Fruit fly (Drosophila melanogaster) whole organism, embryonic: ENCODE measurements around the gene cindr.

Experiments used
- Abd-B ChIP-seq: fragments of 200-800 bp; sonication (Bioruptor generic); optimal IDR thresholded peaks from 2 replicates; lab custom pipeline; 2018; ENCODE audit warnings: missing biosample characterization, mild to moderate bottlenecking, missing genetic modification characterization, moderate library complexity
- Bdp1 ChIP-seq: fragments of 200-800 bp; sonication (Bioruptor generic); optimal IDR thresholded peaks from 3 replicates; lab custom pipeline; 2016; ENCODE audit warnings: missing biosample characterization, missing genetic modification characterization
- CG11560 ChIP-seq: fragments of 200-800 bp; sonication (Bioruptor generic); IDR thresholded peaks from 3 replicates; pipeline ENCODE4 v1.3.6; 2022; ENCODE audit warnings: missing biosample characterization, missing genetic modification characterization
- CG11723 ChIP-seq: fragments of 200-800 bp; sonication (Bioruptor generic); optimal IDR thresholded peaks from 2 replicates; lab custom pipeline; 2017; ENCODE audit warnings: missing biosample characterization, mild to moderate bottlenecking, missing genetic modification characterization
- CG12299 ChIP-seq: fragments of 200-800 bp; sonication (Bioruptor generic); optimal IDR thresholded peaks from 2 replicates; lab custom pipeline; 2018; ENCODE audit warnings: missing biosample characterization, mild to moderate bottlenecking, missing genetic modification characterization
- CG15269 ChIP-seq: fragments of 200-800 bp; sonication (Bioruptor generic); optimal IDR thresholded peaks from 2 replicates; lab custom pipeline; 2018; ENCODE audit warnings: missing biosample characterization, mild to moderate bottlenecking, missing genetic modification characterization, moderate library complexity
- CG17359 ChIP-seq: fragments of 200-800 bp; sonication (Bioruptor generic); optimal IDR thresholded peaks from 3 replicates; lab custom pipeline; 2018; ENCODE audit warnings: missing biosample characterization, mild to moderate bottlenecking, missing genetic modification characterization, moderate library complexity
- CG17385 ChIP-seq: fragments of 200-800 bp; sonication (Bioruptor generic); optimal IDR thresholded peaks from 3 replicates; lab custom pipeline; 2018; ENCODE audit warnings: missing biosample characterization, mild to moderate bottlenecking, missing genetic modification characterization
- CG17568 ChIP-seq: fragments of 200-800 bp; sonication (Bioruptor generic); optimal IDR thresholded peaks from 2 replicates; lab custom pipeline; 2018; ENCODE audit warnings: missing biosample characterization, mild to moderate bottlenecking, missing genetic modification characterization, moderate library complexity
- CG30020 ChIP-seq: fragments of 200-800 bp; optimal IDR thresholded peaks from 2 replicates; lab custom pipeline; 2019; ENCODE audit warnings: missing biosample characterization, mild to moderate bottlenecking, missing genetic modification characterization, moderate library complexity
- CG30431 ChIP-seq: fragments of 200-800 bp; sonication (Bioruptor generic); optimal IDR thresholded peaks from 2 replicates; lab custom pipeline; 2017; ENCODE audit warnings: missing biosample characterization, missing genetic modification characterization
- CG3726 ChIP-seq: fragments of 200-800 bp; sonication (Bioruptor generic); IDR thresholded peaks from 3 replicates; pipeline ENCODE4, ENCODE4 v1.3.6; 2022; ENCODE audit warnings: missing biosample characterization, missing genetic modification characterization
- CG4730 ChIP-seq: fragments of 200-800 bp; sonication (Bioruptor generic); IDR thresholded peaks from 2 replicates; pipeline ENCODE4 v1.3.6; 2022; ENCODE audit warnings: missing biosample characterization, missing genetic modification characterization
- CG6175 ChIP-seq: fragments of 200-800 bp; sonication (Bioruptor generic); IDR thresholded peaks from 3 replicates; pipeline ENCODE4 v1.3.6; 2022; ENCODE audit warnings: missing biosample characterization, missing genetic modification characterization
- CG7745 ChIP-seq: fragments of 200-800 bp; sonication (Bioruptor generic); optimal IDR thresholded peaks from 2 replicates; lab custom pipeline; 2018; ENCODE audit warnings: missing biosample characterization, mild to moderate bottlenecking, missing genetic modification characterization, moderate library complexity
- CG7987 ChIP-seq: fragments of 200-800 bp; sonication (Bioruptor generic); optimal IDR thresholded peaks from 2 replicates; lab custom pipeline; 2018; ENCODE audit warnings: missing biosample characterization, mild to moderate bottlenecking, missing genetic modification characterization, moderate library complexity
- CG8944 ChIP-seq: fragments of 200-800 bp; sonication (Bioruptor generic); optimal IDR thresholded peaks from 3 replicates; lab custom pipeline; 2016; ENCODE audit warnings: missing biosample characterization, missing genetic modification characterization
- Camta ChIP-seq: fragments of 200-800 bp; sonication (Bioruptor generic); optimal IDR thresholded peaks from 2 replicates; lab custom pipeline; 2016; ENCODE audit warnings: missing biosample characterization, missing genetic modification characterization
- D19B ChIP-seq: fragments of 200-800 bp; sonication (Bioruptor generic); optimal IDR thresholded peaks from 2 replicates; lab custom pipeline; 2017; ENCODE audit warnings: missing biosample characterization, mild to moderate bottlenecking, missing genetic modification characterization
- Dbx ChIP-seq: fragments of 200-800 bp; sonication (Bioruptor generic); IDR thresholded peaks from 3 replicates; pipeline ENCODE4 v1.3.6; 2022; ENCODE audit warnings: missing biosample characterization, missing genetic modification characterization
- Ets97D ChIP-seq: fragments of 200-800 bp; sonication (Bioruptor generic); optimal IDR thresholded peaks from 3 replicates; lab custom pipeline; 2016; ENCODE audit warnings: missing biosample characterization, missing genetic modification characterization
- HLH4C ChIP-seq: fragments of 200-800 bp; sonication (Bioruptor generic); IDR thresholded peaks from 3 replicates; pipeline ENCODE4 v1.3.6; 2022; ENCODE audit warnings: missing biosample characterization, missing genetic modification characterization; ENCODE audit not compliant: partially characterized antibody
- HmgD ChIP-seq: fragments of 200-800 bp; sonication (Bioruptor generic); optimal IDR thresholded peaks from 3 replicates; lab custom pipeline; 2016; ENCODE audit warnings: missing biosample characterization, missing genetic modification characterization
- Hmr ChIP-seq: fragments of 200-800 bp; sonication (Bioruptor generic); optimal IDR thresholded peaks from 3 replicates; lab custom pipeline; 2017; ENCODE audit warnings: mild to moderate bottlenecking, missing biosample characterization, missing genetic modification reagents, missing genetic modification characterization
- Jarid2 ChIP-seq: fragments of 200-800 bp; sonication (Bioruptor generic); optimal IDR thresholded peaks from 3 replicates; lab custom pipeline; 2017; ENCODE audit warnings: mild to moderate bottlenecking, missing biosample characterization, missing genetic modification reagents, missing genetic modification characterization
- Lim3 ChIP-seq: fragments of 200-800 bp; sonication (Bioruptor generic); IDR thresholded peaks from 2 replicates; pipeline ENCODE4 v1.3.6; 2022; ENCODE audit warnings: missing biosample characterization, missing genetic modification characterization
- MTF-1 ChIP-seq: fragments of 200-800 bp; sonication (Bioruptor generic); optimal IDR thresholded peaks from 2 replicates; lab custom pipeline; 2018; ENCODE audit warnings: missing biosample characterization, mild to moderate bottlenecking, missing genetic modification characterization, borderline replicate concordance
- Med ChIP-seq: fragments of 200-800 bp; sonication (Bioruptor generic); peaks from one replicate; lab custom pipeline; 2016; ENCODE audit warnings: missing biosample characterization, missing genetic modification characterization, mild to moderate bottlenecking, inconsistent platforms, moderate library complexity
- NC2α ChIP-seq: fragments of 200-800 bp; sonication (Bioruptor generic); optimal IDR thresholded peaks from 2 replicates; lab custom pipeline; 2016; ENCODE audit warnings: missing biosample characterization, missing genetic modification characterization
- Oli ChIP-seq: fragments of 200-800 bp; sonication (Bioruptor generic); optimal IDR thresholded peaks from 2 replicates; lab custom pipeline; 2018; ENCODE audit warnings: missing biosample characterization, mild to moderate bottlenecking, missing genetic modification characterization, moderate library complexity
- Optix ChIP-seq: fragments of 200-800 bp; sonication (Bioruptor generic); IDR thresholded peaks from 3 replicates; pipeline ENCODE4 v1.3.6; 2022; ENCODE audit warnings: missing biosample characterization, missing genetic modification characterization
- Sry-β ChIP-seq: fragments of 200-800 bp; sonication (Bioruptor generic); optimal IDR thresholded peaks from 2 replicates; lab custom pipeline; 2018; ENCODE audit warnings: missing biosample characterization, mild to moderate bottlenecking, missing genetic modification characterization, moderate library complexity
- Ssrp ChIP-seq: fragments of 200-800 bp; sonication (Bioruptor generic); optimal IDR thresholded peaks from 2 replicates; lab custom pipeline; 2018; ENCODE audit warnings: missing biosample characterization, mild to moderate bottlenecking, missing genetic modification characterization, moderate library complexity
- Stat92E ChIP-seq, 3 experiments: fragments of >200 bp in 2 of 3; fragments of 200-800 bp in 1 of 3; sonication (Bioruptor generic) in 1 of 3; optimal IDR thresholded peaks; 2 replicates each; lab custom pipeline; 2017 to 2019; ENCODE audit warnings: missing biosample characterization in 3 of 3, missing genetic modification characterization in 3 of 3, mild to moderate bottlenecking in 1 of 3, moderate library complexity in 1 of 3
- TFAM ChIP-seq: fragments of 200-800 bp; sonication (Bioruptor generic); optimal IDR thresholded peaks from 2 replicates; lab custom pipeline; 2017; ENCODE audit warnings: missing biosample characterization, missing genetic modification characterization, inconsistent platforms
- btn ChIP-seq: fragments of 200-800 bp; sonication (Bioruptor generic); optimal IDR thresholded peaks from 2 replicates; lab custom pipeline; 2016; ENCODE audit warnings: missing biosample characterization, missing genetic modification characterization
- cas ChIP-seq: fragments of 200-800 bp; sonication (Bioruptor generic); IDR thresholded peaks from 2 replicates; pipeline ENCODE4 v1.3.6; 2022; ENCODE audit warnings: missing biosample characterization, missing genetic modification characterization
- corto ChIP-seq: fragments of 200-800 bp; sonication (Bioruptor generic); optimal IDR thresholded peaks from 2 replicates; lab custom pipeline; 2016; ENCODE audit warnings: missing biosample characterization, mild to moderate bottlenecking, missing genetic modification characterization, moderate library complexity
- emc ChIP-seq: fragments of 200-800 bp; sonication (Bioruptor generic); optimal IDR thresholded peaks from 2 replicates; lab custom pipeline; 2016; ENCODE audit warnings: missing biosample characterization, missing genetic modification characterization
- ems ChIP-seq: fragments of 200-800 bp; sonication (Bioruptor generic); optimal IDR thresholded peaks from 3 replicates; lab custom pipeline; 2016; ENCODE audit warnings: missing biosample characterization, missing genetic modification characterization
- gcm ChIP-seq: fragments of 200-800 bp; sonication (Bioruptor generic); optimal IDR thresholded peaks from 2 replicates; lab custom pipeline; 2019; ENCODE audit warnings: missing biosample characterization, mild to moderate bottlenecking, missing genetic modification characterization, moderate library complexity
- ham ChIP-seq: fragments of 200-800 bp; sonication (Bioruptor generic); IDR thresholded peaks from 2 replicates; pipeline ENCODE4 v1.3.6; 2022; ENCODE audit warnings: missing biosample characterization, missing genetic modification characterization
- jing ChIP-seq: fragments of 200-800 bp; sonication (Bioruptor generic); optimal IDR thresholded peaks from 2 replicates; lab custom pipeline; 2018; ENCODE audit warnings: missing biosample characterization, mild to moderate bottlenecking, missing genetic modification characterization
- oc ChIP-seq: fragments of 200-800 bp; sonication (Bioruptor generic); optimal IDR thresholded peaks from 2 replicates; lab custom pipeline; 2018; ENCODE audit warnings: missing biosample characterization, mild to moderate bottlenecking, missing genetic modification characterization, moderate library complexity
- ro ChIP-seq: fragments of 200-800 bp; sonication (Bioruptor generic); IDR thresholded peaks from 2 replicates; pipeline ENCODE4 v1.3.6; 2022; ENCODE audit warnings: missing biosample characterization, missing genetic modification characterization
- tgo ChIP-seq: fragments of 200-800 bp; sonication (Bioruptor generic); IDR thresholded peaks from 3 replicates; pipeline ENCODE4 v1.3.6; 2022; ENCODE audit warnings: missing biosample characterization, missing genetic modification characterization
- tll ChIP-seq, 2 experiments: fragments of 200-800 bp in 1 of 2; fragments of >200 bp in 1 of 2; sonication (Bioruptor generic) in 1 of 2; optimal IDR thresholded peaks; 2 replicates each; lab custom pipeline; 2017 to 2019; ENCODE audit warnings: missing biosample characterization in 2 of 2, missing genetic modification characterization in 2 of 2, mild to moderate bottlenecking in 1 of 2, moderate library complexity in 1 of 2
- twi ChIP-seq: fragments of 200-800 bp; optimal IDR thresholded peaks from 2 replicates; lab custom pipeline; 2019; ENCODE audit warnings: missing biosample characterization, mild to moderate bottlenecking, missing genetic modification characterization, moderate library complexity
- usp ChIP-seq: fragments of >200 bp; optimal IDR thresholded peaks from 2 replicates; lab custom pipeline; 2017; ENCODE audit warnings: missing biosample characterization, missing genetic modification characterization
- yki ChIP-seq: fragments of >200 bp; optimal IDR thresholded peaks from 3 replicates; lab custom pipeline; 2018

Gene cindr

DNA sequence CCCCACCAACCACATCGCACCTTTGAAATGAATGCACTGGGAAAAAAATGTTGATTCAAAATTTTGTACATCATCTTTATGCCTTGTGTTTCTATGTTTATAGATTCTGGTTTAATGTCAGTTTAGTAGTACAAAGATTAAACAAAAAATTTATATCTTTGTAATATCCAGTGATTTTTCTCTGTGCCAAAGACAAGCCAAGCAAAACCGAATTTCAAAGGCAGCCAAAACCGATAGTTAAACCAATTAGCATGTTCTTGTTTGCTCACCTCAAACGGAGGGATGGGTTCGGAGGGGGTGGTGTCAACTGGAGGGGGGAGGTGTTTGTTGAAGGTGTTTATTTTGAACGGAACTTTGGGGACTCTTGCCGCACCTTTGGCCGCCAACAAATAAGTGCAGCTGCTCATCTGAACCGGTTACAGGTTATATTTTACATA lies 5.5 kb downstream of the cindr start (continued):
- TF ChIP-seq twi (tag; lab: Kevin White, UChicago) (peak; percentile 45), TFAM (peak; percentile 59), CG11560 (tag; lab: Robert Waterston, UW) (peak; percentile 61; the same call in 1 of the 3 replicates), NC2α (GFP tag; lab: Kevin White, UChicago) (peak; percentile 61), CG17359 (peak; percentile 95), Stat92E (GFP tag; optimal IDR thresholded peaks at IDR 0.05; lab: Kevin White, UChicago) (peak in 1 of 3 experiments; percentile 35), D19B (GFP tag; lab: Kevin White, UChicago) (peak; percentile 22), tgo (peak; percentile 89), usp (GFP tag; lab: Kevin White, UChicago) (no peak), CG15269 (tag; lab: Kevin White, UChicago) (peak; percentile 87), CG11723 (GFP tag; lab: Kevin White, UChicago) (peak; percentile 76), oc (peak; percentile 85), Oli (peak; percentile 86), ham (GFP tag; lab: Robert Waterston, UW) (no peak), CG12299 (tag; lab: Kevin White, UChicago) (peak; percentile 51), Bdp1 (GFP tag; lab: Kevin White, UChicago) (peak; percentile 58), CG17568 (GFP tag; lab: Kevin White, UChicago) (peak; percentile 74), Med (GFP tag; lab: Kevin White, UChicago) (peak; percentile 97), corto (GFP tag; lab: Kevin White, UChicago) (peak; percentile 50), Dbx (GFP tag; lab: Robert Waterston, UW) (peak; percentile 76; the same call in 2 of the 3 replicates), Optix (GFP tag; lab: Robert Waterston, UW) (peak; percentile 40; the same call in 1 of the 3 replicates), MTF-1 (GFP tag; lab: Kevin White, UChicago) (peak; percentile 73), CG30431 (peak; percentile 55), yki (lab: Kevin White, UChicago) (no peak), CG6175 (0 out of 3 replicates have a peak, but pooled peaks have one; percentile 46), CG8944 (GFP tag; lab: Kevin White, UChicago) (peak; percentile 77), Jarid2 (GFP tag; lab: Kevin White, UChicago) (peak; percentile 51), HLH4C (GFP tag; lab: Robert Waterston, UW) (no peak), CG7745 (tag; lab: Kevin White, UChicago) (peak; percentile 25), Abd-B (peak; percentile 85), CG17385 (GFP tag; lab: Kevin White, UChicago) (peak; percentile 82), CG30020 (peak; percentile 19), HmgD (GFP tag; lab: Kevin White, UChicago) (no peak), jing (GFP tag; lab: Kevin White, UChicago) (peak; percentile 69), CG7987 (peak; percentile 68), Hmr (GFP tag; lab: Kevin White, UChicago) (peak; percentile 73), Camta (GFP tag; lab: Kevin White, UChicago) (peak; percentile 88), CG4730 (GFP tag; lab: Robert Waterston, UW) (peak; percentile 84), Lim3 (GFP tag; lab: Robert Waterston, UW) (peak; percentile 53; the same call in 1 of the 2 replicates), cas (no peak), Ssrp (tag; lab: Kevin White, UChicago) (peak; percentile 76), ems (GFP tag; lab: Kevin White, UChicago) (peak; percentile 82), tll (GFP tag; optimal IDR thresholded peaks at IDR 0.05; lab: Kevin White, UChicago) (no peak), btn (GFP tag; lab: Kevin White, UChicago) (peak; percentile 69), emc (GFP tag; lab: Kevin White, UChicago) (peak; percentile 46), Ets97D (GFP tag; lab: Kevin White, UChicago) (peak; percentile 63), ro (GFP tag; lab: Robert Waterston, UW) (peak; percentile 75; the same call in 1 of the 2 replicates), CG3726 (0 out of 3 replicates have a peak, but pooled peaks have one; percentile 78), Sry-β (peak; percentile 41), gcm (GFP tag; lab: Kevin White, UChicago) (peak; percentile 78)
